Fruit fly (Drosophila melanogaster): ENCODE data around the gene Alp13.
A peak's percentile ranks its signal among the peaks of the same experiment; 100 is the strongest.

Gene Alp13

dm6 chr3R:10078468-10079143, 3.4 kb upstream of the Alp13 start:
- TF ChIP-seq kay (GFP tag; ENCODE audit: borderline replicate concordance) (peak; percentile 97), pad (GFP tag; optimal IDR thresholded peaks at IDR 0.05) (no peak), Hr96 (GFP tag; optimal IDR thresholded peaks at IDR 0.05) (no peak), cic (GFP tag; optimal IDR thresholded peaks at IDR 0.05) (no peak), CG1620 (GFP tag; optimal IDR thresholded peaks at IDR 0.05) (no peak), CG14711 (tag; optimal IDR thresholded peaks at IDR 0.05) (peak; percentile 0), Crg-1 (GFP tag; optimal IDR thresholded peaks at IDR 0.05) (no peak), CG12768 (GFP tag; optimal IDR thresholded peaks at IDR 0.05) (no peak)

dm6 chr3R:10076665-10077064, 1.5 kb upstream of the Alp13 start:
- no peak for TF ChIP-seq CG14711 (tag; optimal IDR thresholded peaks at IDR 0.05)
- TF ChIP-seq Crg-1 (GFP tag; optimal IDR thresholded peaks at IDR 0.05), result peak; percentile 30
- peak; percentile 19 for TF ChIP-seq CG1620 (GFP tag; optimal IDR thresholded peaks at IDR 0.05)
- peak; percentile 27 for TF ChIP-seq CG7101 (tag; optimal IDR thresholded peaks at IDR 0.05)
- TF ChIP-seq bab1 (GFP tag; optimal IDR thresholded peaks at IDR 0.05), result peak; percentile 36
- no peak for TF ChIP-seq cic (GFP tag; optimal IDR thresholded peaks at IDR 0.05)
- peak; percentile 16 for TF ChIP-seq CG33017 (tag; optimal IDR thresholded peaks at IDR 0.05)
- peak; percentile 9 for TF ChIP-seq Mnt (GFP tag; optimal IDR thresholded peaks at IDR 0.05)
- TF ChIP-seq kay (GFP tag; ENCODE audit: borderline replicate concordance), result peak; percentile 74
- TF ChIP-seq pad (GFP tag; optimal IDR thresholded peaks at IDR 0.05), result peak; percentile 42

- TF ChIP-seq CG1620 (GFP tag; optimal IDR thresholded peaks at IDR 0.05) (no peak), Mnt (GFP tag; optimal IDR thresholded peaks at IDR 0.05) (no peak), CG7045 (GFP tag; optimal IDR thresholded peaks at IDR 0.05) (no peak), CG11617 (GFP tag; optimal IDR thresholded peaks at IDR 0.05) (no peak), cnc (optimal IDR thresholded peaks at IDR 0.05) (no peak), Hr96 (GFP tag; optimal IDR thresholded peaks at IDR 0.05) (no peak), toe (GFP tag; optimal IDR thresholded peaks at IDR 0.05) (no peak), ovo (GFP tag; optimal IDR thresholded peaks at IDR 0.05) (no peak), CG14711 (tag; optimal IDR thresholded peaks at IDR 0.05) (no peak), cic (GFP tag; optimal IDR thresholded peaks at IDR 0.05) (no peak), CG5204 (GFP tag; optimal IDR thresholded peaks at IDR 0.05) (no peak), Clk (GFP tag; optimal IDR thresholded peaks at IDR 0.05) (no peak), kay (GFP tag; ENCODE audit: borderline replicate concordance) (no peak), CG33017 (tag; optimal IDR thresholded peaks at IDR 0.05) (no peak), CG12768 (GFP tag; optimal IDR thresholded peaks at IDR 0.05) (no peak), tj (GFP tag; optimal IDR thresholded peaks at IDR 0.05) (no peak), CG7101 (tag; optimal IDR thresholded peaks at IDR 0.05) (no peak)
Observed at dm6 chr3R:10070817-10071216, 4.4 kb downstream of the Alp13 start, which contains the start of gene nerfin-2. TSS of gene nerfin-2 (plus strand) at chr3R:10071117.

- TF ChIP-seq CG14711 (tag; optimal IDR thresholded peaks at IDR 0.05), result no peak
- no peak for TF ChIP-seq CG7045 (GFP tag; optimal IDR thresholded peaks at IDR 0.05)
- no peak for TF ChIP-seq Hr96 (GFP tag; optimal IDR thresholded peaks at IDR 0.05)
- TF ChIP-seq Crg-1 (GFP tag; optimal IDR thresholded peaks at IDR 0.05), result no peak
- no peak for TF ChIP-seq CG33017 (tag; optimal IDR thresholded peaks at IDR 0.05)
- no peak for TF ChIP-seq CG11617 (GFP tag; optimal IDR thresholded peaks at IDR 0.05)
- TF ChIP-seq CG1620 (GFP tag; optimal IDR thresholded peaks at IDR 0.05), result no peak
- TF ChIP-seq tj (GFP tag; optimal IDR thresholded peaks at IDR 0.05), result no peak
- TF ChIP-seq toe (GFP tag; optimal IDR thresholded peaks at IDR 0.05), result no peak
- TF ChIP-seq pad (GFP tag; optimal IDR thresholded peaks at IDR 0.05), result no peak
- no peak for TF ChIP-seq Clk (GFP tag; optimal IDR thresholded peaks at IDR 0.05)
Observed at dm6 chr3R:10070195-10070594, 5.0 kb downstream of the Alp13 start.

dm6 chr3R:10068780-10069179, 6.4 kb downstream of the Alp13 start:
- TF ChIP-seq cic (GFP tag; optimal IDR thresholded peaks at IDR 0.05) (no peak), Mnt (GFP tag; optimal IDR thresholded peaks at IDR 0.05) (no peak), CG33017 (tag; optimal IDR thresholded peaks at IDR 0.05) (no peak), CG7045 (GFP tag; optimal IDR thresholded peaks at IDR 0.05) (no peak), CG7101 (tag; optimal IDR thresholded peaks at IDR 0.05) (no peak), CG11617 (GFP tag; optimal IDR thresholded peaks at IDR 0.05) (no peak), Crg-1 (GFP tag; optimal IDR thresholded peaks at IDR 0.05) (no peak), CG5204 (GFP tag; optimal IDR thresholded peaks at IDR 0.05) (no peak), kay (GFP tag; ENCODE audit: borderline replicate concordance) (no peak), toe (GFP tag; optimal IDR thresholded peaks at IDR 0.05) (no peak), ovo (GFP tag; optimal IDR thresholded peaks at IDR 0.05) (no peak)

dm6 chr3R:10067605-10068004, 7.6 kb downstream of the Alp13 start, which contains the start of gene CG33784:
TSS of gene CG33784 (plus strand) at chr3R:10067905.
- TF ChIP-seq Mnt (GFP tag; optimal IDR thresholded peaks at IDR 0.05), result no peak

- TF ChIP-seq CG11617 (GFP tag; optimal IDR thresholded peaks at IDR 0.05) (no peak), CG12768 (GFP tag; optimal IDR thresholded peaks at IDR 0.05) (no peak), tj (GFP tag; optimal IDR thresholded peaks at IDR 0.05) (no peak), ovo (GFP tag; optimal IDR thresholded peaks at IDR 0.05) (no peak), Crg-1 (GFP tag; optimal IDR thresholded peaks at IDR 0.05) (no peak)
Observed at dm6 chr3R:10066470-10066869, 8.7 kb downstream of the Alp13 start, which contains the start of gene CG33783. TSS of gene CG33783 (plus strand) at chr3R:10066770.

Measured in whole organism, adult.